Fruit fly (Drosophila melanogaster): ENCODE measurements around the gene CG14957.

The CG14957 gene

dm6 chr3L:3162584-3162983 is 24.8 kb upstream of the CG14957 start:
- TF ChIP-seq Myc (optimal IDR thresholded peaks at IDR 0.05) (no peak), ttk (optimal IDR thresholded peaks at IDR 0.05) (peak; percentile 95)

dm6 chr3L:3164951-3165350 is 22.4 kb upstream of the CG14957 start, which contains the start of gene CG32280:
Gene CG32280, plus strand, starts transcription at chr3L:3165181.
- no peak for TF ChIP-seq insv (optimal IDR thresholded peaks at IDR 0.05)

- no peak for TF ChIP-seq h (optimal IDR thresholded peaks at IDR 0.05)
- no peak for TF ChIP-seq Myc (optimal IDR thresholded peaks at IDR 0.05)
- no peak for TF ChIP-seq insv (optimal IDR thresholded peaks at IDR 0.05)
- no peak for TF ChIP-seq ttk (optimal IDR thresholded peaks at IDR 0.05)
- no peak for TF ChIP-seq Sin3A (optimal IDR thresholded peaks at IDR 0.05)
- TF ChIP-seq psq (optimal IDR thresholded peaks at IDR 0.05) = no peak
Measured at dm6 chr3L:3165399-3165798, 22.0 kb upstream of the CG14957 start.

- TF ChIP-seq Myc (optimal IDR thresholded peaks at IDR 0.05) (no peak), Sin3A (optimal IDR thresholded peaks at IDR 0.05) (no peak), psq (optimal IDR thresholded peaks at IDR 0.05) (no peak), ttk (optimal IDR thresholded peaks at IDR 0.05) (no peak), insv (optimal IDR thresholded peaks at IDR 0.05) (no peak), h (optimal IDR thresholded peaks at IDR 0.05) (no peak)
Measured at dm6 chr3L:3166200-3166695, 21.1 kb upstream of the CG14957 start, which contains the start of gene Asciz. Gene Asciz, minus strand, starts transcription at chr3L:3166250.

- TF ChIP-seq Myc (optimal IDR thresholded peaks at IDR 0.05) (no peak), insv (optimal IDR thresholded peaks at IDR 0.05) (no peak), Sin3A (optimal IDR thresholded peaks at IDR 0.05) (no peak), h (optimal IDR thresholded peaks at IDR 0.05) (no peak), ttk (optimal IDR thresholded peaks at IDR 0.05) (no peak)
Measured at dm6 chr3L:3169107-3169506, 18.3 kb upstream of the CG14957 start, which contains the start of the genes CG32278 and CG32281. Gene CG32278, plus strand, starts transcription at chr3L:3169286. Gene CG32281, plus strand, starts transcription at chr3L:3169375.

dm6 chr3L:3172445-3172844 is 14.9 kb upstream of the CG14957 start, which contains the start of gene CG14963:
Gene CG14963, minus strand, starts transcription at chr3L:3172545.
- TF ChIP-seq psq (optimal IDR thresholded peaks at IDR 0.05) (no peak), Myc (optimal IDR thresholded peaks at IDR 0.05) (no peak), insv (optimal IDR thresholded peaks at IDR 0.05) (no peak), h (optimal IDR thresholded peaks at IDR 0.05) (no peak), ttk (optimal IDR thresholded peaks at IDR 0.05) (no peak), Sin3A (optimal IDR thresholded peaks at IDR 0.05) (no peak)

- TF ChIP-seq Sin3A (optimal IDR thresholded peaks at IDR 0.05) (no peak), Myc (optimal IDR thresholded peaks at IDR 0.05) (no peak), h (optimal IDR thresholded peaks at IDR 0.05) (no peak), insv (optimal IDR thresholded peaks at IDR 0.05) (no peak), ttk (optimal IDR thresholded peaks at IDR 0.05) (no peak), psq (optimal IDR thresholded peaks at IDR 0.05) (no peak)
Measured at dm6 chr3L:3177872-3178271, 9.5 kb upstream of the CG14957 start.

- TF ChIP-seq Sin3A (optimal IDR thresholded peaks at IDR 0.05) = no peak
- TF ChIP-seq Myc (optimal IDR thresholded peaks at IDR 0.05) = no peak
- TF ChIP-seq insv (optimal IDR thresholded peaks at IDR 0.05) = no peak
- TF ChIP-seq psq (optimal IDR thresholded peaks at IDR 0.05) = no peak
- no peak for TF ChIP-seq ttk (optimal IDR thresholded peaks at IDR 0.05)
- TF ChIP-seq h (optimal IDR thresholded peaks at IDR 0.05) = no peak
Measured at dm6 chr3L:3178530-3179096, 8.8 kb upstream of the CG14957 start, which contains the start of the genes MnM and Girdin. Gene MnM, minus strand, starts transcription at chr3L:3178580. Gene Girdin, plus strand, starts transcription at chr3L:3178930.

dm6 chr3L:3179474-3179873 is 7.9 kb upstream of the CG14957 start:
- TF ChIP-seq Myc (optimal IDR thresholded peaks at IDR 0.05) (no peak), Sin3A (optimal IDR thresholded peaks at IDR 0.05) (no peak), insv (optimal IDR thresholded peaks at IDR 0.05) (no peak), ttk (optimal IDR thresholded peaks at IDR 0.05) (no peak), psq (optimal IDR thresholded peaks at IDR 0.05) (no peak), h (optimal IDR thresholded peaks at IDR 0.05) (no peak)

- no peak for TF ChIP-seq ttk (optimal IDR thresholded peaks at IDR 0.05)
- TF ChIP-seq Myc (optimal IDR thresholded peaks at IDR 0.05) = no peak
- TF ChIP-seq psq (optimal IDR thresholded peaks at IDR 0.05) = no peak
- no peak for TF ChIP-seq Sin3A (optimal IDR thresholded peaks at IDR 0.05)
- no peak for TF ChIP-seq insv (optimal IDR thresholded peaks at IDR 0.05)
- TF ChIP-seq h (optimal IDR thresholded peaks at IDR 0.05) = no peak
Measured at dm6 chr3L:3184104-3184503, 3.3 kb upstream of the CG14957 start, which contains the start of gene CG42494. Gene CG42494, plus strand, starts transcription at chr3L:3184404.

- no peak for TF ChIP-seq insv (optimal IDR thresholded peaks at IDR 0.05)
- TF ChIP-seq h (optimal IDR thresholded peaks at IDR 0.05) = no peak
- no peak for TF ChIP-seq Sin3A (optimal IDR thresholded peaks at IDR 0.05)
- TF ChIP-seq psq (optimal IDR thresholded peaks at IDR 0.05) = no peak
- TF ChIP-seq ttk (optimal IDR thresholded peaks at IDR 0.05) = no peak
- TF ChIP-seq Myc (optimal IDR thresholded peaks at IDR 0.05) = no peak
Measured at dm6 chr3L:3186364-3186763, 999 bp upstream of the CG14957 start, which contains the start of gene CG32284. Gene CG32284, plus strand, starts transcription at chr3L:3186664.

dm6 chr3L:3189647-3190046 is 2.3 kb downstream of the CG14957 start, which contains the start of the genes CG42525 and CG14958:
Gene CG42525, minus strand, starts transcription at chr3L:3189747.
Gene CG14958, plus strand, starts transcription at chr3L:3189978.
- TF ChIP-seq h (optimal IDR thresholded peaks at IDR 0.05) = no peak
- no peak for TF ChIP-seq Myc (optimal IDR thresholded peaks at IDR 0.05)
- TF ChIP-seq psq (optimal IDR thresholded peaks at IDR 0.05) = no peak
- TF ChIP-seq Sin3A (optimal IDR thresholded peaks at IDR 0.05) = no peak
- TF ChIP-seq ttk (optimal IDR thresholded peaks at IDR 0.05) = no peak
